Worm (Caenorhabditis elegans) whole organism, young adult: Measurements from ENCODE around the gene sna-3.

Experiments
- B0261.1 ChIP-seq: sonication (generic microtip); optimal IDR thresholded peaks from 2 replicates; lab custom pipeline; 2016; ENCODE audit warnings: mild to moderate bottlenecking, missing genetic modification characterization, moderate library complexity, missing compliant biosample characterization
- D2030.7 ChIP-seq: fragments of 200-800 bp; sonication (Bioruptor generic); IDR thresholded peaks from 2 replicates; pipeline ENCODE4 v1.3.6; 2022; ENCODE audit warnings: missing genetic modification reagents, missing genetic modification characterization, missing compliant biosample characterization
- F33H1.4 ChIP-seq: fragments of 200-800 bp; sonication (Bioruptor generic); IDR thresholded peaks from 2 replicates; pipeline ENCODE4 v1.3.6; 2022; ENCODE audit warnings: missing genetic modification reagents, missing genetic modification characterization, missing compliant biosample characterization
- T07F8.4 ChIP-seq: sonication (generic microtip); optimal IDR thresholded peaks from 2 replicates; lab custom pipeline; 2016; ENCODE audit warnings: mild to moderate bottlenecking, missing genetic modification characterization, moderate library complexity, missing compliant biosample characterization
- Y67H2A.10 ChIP-seq: fragments of 200-800 bp; sonication (Bioruptor generic); conservative IDR thresholded peaks from 2 replicates; pipeline ENCODE4 v1.3.6; 2022; ENCODE audit warnings: missing genetic modification reagents, missing genetic modification characterization, missing compliant biosample characterization
- ZK185.1 ChIP-seq: sonication (generic microtip); optimal IDR thresholded peaks from 2 replicates; lab custom pipeline; 2016; ENCODE audit warnings: mild to moderate bottlenecking, missing genetic modification characterization, missing compliant biosample characterization; ENCODE audit not compliant: poor library complexity, severe bottlenecking
- aptf-3 ChIP-seq: fragments of 200-800 bp; sonication (Bioruptor generic); IDR thresholded peaks from 2 replicates; pipeline ENCODE4 v1.3.6; 2022; ENCODE audit warnings: missing genetic modification characterization, missing compliant biosample characterization
- ceh-58 ChIP-seq: fragments of 200-800 bp; sonication (Bioruptor generic); IDR thresholded peaks from 2 replicates; pipeline ENCODE4 v1.3.6; 2022; ENCODE audit warnings: missing genetic modification characterization, missing compliant biosample characterization
- dox-1 ChIP-seq: fragments of 200-800 bp; sonication (Bioruptor generic); IDR thresholded peaks from 2 replicates; pipeline ENCODE4 v1.3.6; 2022; ENCODE audit warnings: missing genetic modification reagents, missing genetic modification characterization, missing compliant biosample characterization
- dpl-1 ChIP-seq: fragments of 150-350 bp; optimal IDR thresholded peaks from 2 replicates; lab custom pipeline; 2014; ENCODE audit warnings: missing biosample characterization, missing genetic modification reagents, missing genetic modification characterization
- efl-1 ChIP-seq: fragments of 150-350 bp; optimal IDR thresholded peaks from 2 replicates; lab custom pipeline; 2014; ENCODE audit warnings: missing biosample characterization, missing genetic modification reagents, missing genetic modification characterization
- fkh-3 ChIP-seq: sonication (generic microtip); optimal IDR thresholded peaks from 2 replicates; lab custom pipeline; 2016; ENCODE audit warnings: mild to moderate bottlenecking, missing genetic modification characterization, missing compliant biosample characterization
- gei-17 ChIP-seq: fragments of 200-800 bp; sonication (Bioruptor generic); optimal IDR thresholded peaks from 2 replicates; lab custom pipeline; 2018; ENCODE audit warnings: mild to moderate bottlenecking, missing genetic modification characterization, missing compliant biosample characterization
- him-1 ChIP-seq: sonication (generic microtip); optimal IDR thresholded peaks from 2 replicates; lab custom pipeline; 2016; ENCODE audit warnings: missing genotype, missing genetic modification reagents, missing genetic modification characterization, missing compliant biosample characterization
- hmg-1.2 ChIP-seq: fragments of 200-800 bp; sonication (Bioruptor generic); IDR thresholded peaks from 2 replicates; pipeline ENCODE4 v1.3.6; 2022; ENCODE audit warnings: missing genetic modification reagents, missing genetic modification characterization, missing compliant biosample characterization
- hsf-1 ChIP-seq: fragments of 200-800 bp; sonication (Bioruptor generic); IDR thresholded peaks from 2 replicates; pipeline ENCODE4 v1.3.6; 2022; ENCODE audit warnings: missing genetic modification reagents, missing genetic modification characterization, missing compliant biosample characterization
- let-526 ChIP-seq: fragments of 200-800 bp; sonication (Bioruptor generic); IDR thresholded peaks from 2 replicates; pipeline ENCODE4 v1.3.6; 2022; ENCODE audit warnings: missing genetic modification reagents, missing genetic modification characterization, missing compliant biosample characterization
- lin-35 ChIP-seq, 3 experiments: fragments of 150-350 bp in 2 of 3; sonication (generic microtip) in 1 of 3; optimal IDR thresholded peaks; 2 replicates each; lab custom pipeline; 2014 to 2018; ENCODE audit warnings: missing biosample characterization in 3 of 3, missing genetic modification characterization in 3 of 3, missing genetic modification reagents in 3 of 3
- lsy-27 ChIP-seq: sonication (generic microtip); optimal IDR thresholded peaks from 2 replicates; lab custom pipeline; 2017; ENCODE audit warnings: missing genetic modification characterization, mild to moderate bottlenecking, missing compliant biosample characterization, antibody characterized with exemption, missing genotype, borderline replicate concordance; ENCODE audit not compliant: insufficient read depth
- madf-10 ChIP-seq: sonication (generic microtip); optimal IDR thresholded peaks from 2 replicates; lab custom pipeline; 2016; ENCODE audit warnings: mild to moderate bottlenecking, missing genetic modification characterization, missing compliant biosample characterization
- madf-3 ChIP-seq: fragments of 200-800 bp; sonication (Bioruptor generic); IDR thresholded peaks from 2 replicates; pipeline ENCODE4 v1.3.6; 2022; ENCODE audit warnings: missing genetic modification reagents, missing genetic modification characterization, missing compliant biosample characterization
- madf-6 ChIP-seq: fragments of 200-800 bp; sonication (Bioruptor generic); IDR thresholded peaks from 2 replicates; pipeline ENCODE4 v1.3.6; 2022; ENCODE audit warnings: missing genetic modification reagents, missing genetic modification characterization, missing compliant biosample characterization
- madf-8 ChIP-seq: fragments of 200-800 bp; sonication (Bioruptor generic); conservative IDR thresholded peaks from 2 replicates; pipeline ENCODE4 v1.3.6; 2022; ENCODE audit warnings: missing genetic modification reagents, missing genetic modification characterization, missing compliant biosample characterization
- mcd-1 ChIP-seq: fragments of 200-800 bp; sonication (Bioruptor generic); IDR thresholded peaks from 2 replicates; pipeline ENCODE4 v1.3.6; 2022; ENCODE audit warnings: missing genetic modification reagents, missing genetic modification characterization, missing compliant biosample characterization
- mes-4 ChIP-seq: sonication (generic microtip); optimal IDR thresholded peaks from 2 replicates; lab custom pipeline; 2016; ENCODE audit warnings: missing genotype, missing genetic modification characterization, missing compliant biosample characterization
- mxl-1 ChIP-seq: sonication (generic microtip); optimal IDR thresholded peaks from 2 replicates; lab custom pipeline; 2016; ENCODE audit warnings: missing genetic modification characterization, missing compliant biosample characterization
- nfyb-1 ChIP-seq: fragments of 200-800 bp; sonication (Bioruptor generic); IDR thresholded peaks from 2 replicates; pipeline ENCODE4 v1.3.6; 2022; ENCODE audit warnings: missing genetic modification reagents, missing genetic modification characterization, missing compliant biosample characterization
- nhr-80 ChIP-seq: sonication (generic microtip); optimal IDR thresholded peaks from 2 replicates; lab custom pipeline; 2016; ENCODE audit warnings: missing genetic modification characterization, missing compliant biosample characterization
- tbp1 ChIP-seq: fragments of 200-800 bp; sonication (Bioruptor generic); optimal IDR thresholded peaks from 2 replicates; lab custom pipeline; 2018; ENCODE audit warnings: mild to moderate bottlenecking, missing genetic modification characterization, missing compliant biosample characterization
- zim-3 ChIP-seq: sonication (generic microtip); optimal IDR thresholded peaks from 2 replicates; lab custom pipeline; 2017; ENCODE audit warnings: mild to moderate bottlenecking, missing genetic modification characterization, moderate library complexity, missing compliant biosample characterization
- ztf-18 ChIP-seq: sonication (generic microtip); optimal IDR thresholded peaks from 2 replicates; lab custom pipeline; 2016; ENCODE audit warnings: missing genotype, mild to moderate bottlenecking, missing genetic modification characterization, missing compliant biosample characterization

The sna-3 gene

ce11 chrIII:6236649-6237048 is 30.6 kb upstream of the sna-3 start, which contains the start of gene T12A2.21:
Gene T12A2.21, minus strand, starts transcription at chrIII:6236749.
- TF ChIP-seq T07F8.4 (tag; lab: Kevin White, UChicago) (no peak), tbp1 (GFP tag; lab: Kevin White, UChicago) (no peak), nfyb-1 (no peak), gei-17 (GFP tag; lab: Kevin White, UChicago) (no peak)
- TF ChIP-seq, all 124 proteins: peak for 0

ce11 chrIII:6231880-6232279 is 25.9 kb upstream of the sna-3 start:
- TF ChIP-seq dox-1 (GFP tag; lab: Robert Waterston, UW), result no peak
- TF ChIP-seq hmg-1.2 (GFP tag; lab: Robert Waterston, UW), result peak; percentile 68; the same call in 1 of the 2 replicates
- peak; percentile 68 for TF ChIP-seq nhr-80 (tag; lab: Kevin White, UChicago)

ce11 chrIII:6230870-6231269 is 24.9 kb upstream of the sna-3 start, which contains the start of gene esyt-2:
Gene esyt-2, minus strand, starts transcription at chrIII:6230970.
- no peak for TF ChIP-seq ceh-58
- no peak for TF ChIP-seq mes-4 (tag; lab: Kevin White, UChicago)
- TF ChIP-seq mxl-1, result no peak
- no peak for TF ChIP-seq him-1 (tag; lab: Kevin White, UChicago)
- TF ChIP-seq D2030.7 (GFP tag; lab: Robert Waterston, UW), result no peak
- no peak for TF ChIP-seq madf-3 (GFP tag; lab: Robert Waterston, UW)
- no peak for TF ChIP-seq fkh-3
- no peak for TF ChIP-seq madf-10 (tag; lab: Kevin White, UChicago)
- no peak for TF ChIP-seq Y67H2A.10 (GFP tag; lab: Robert Waterston, UW)
- TF ChIP-seq mcd-1 (GFP tag; lab: Robert Waterston, UW), result no peak
- no peak for TF ChIP-seq aptf-3
- no peak for TF ChIP-seq lsy-27 (tag; lab: Kevin White, UChicago)
- TF ChIP-seq B0261.1 (tag; lab: Kevin White, UChicago), result no peak
- TF ChIP-seq let-526 (GFP tag; lab: Robert Waterston, UW), result no peak
- no peak for TF ChIP-seq lin-35 (GFP tag; optimal IDR thresholded peaks at IDR 0.05; lab: Kevin White, UChicago)
- TF ChIP-seq nfyb-1, result no peak
- TF ChIP-seq ztf-18 (tag; lab: Kevin White, UChicago), result no peak
- TF ChIP-seq zim-3 (tag; lab: Kevin White, UChicago), result no peak

ce11 chrIII:6221403-6221802 is 15.4 kb upstream of the sna-3 start:
- peak; percentile 82 for TF ChIP-seq hmg-1.2 (GFP tag; lab: Robert Waterston, UW)
- no peak for TF ChIP-seq ZK185.1

- peak; percentile 18; the same call in 1 of the 2 replicates for TF ChIP-seq F33H1.4 (GFP tag; lab: Robert Waterston, UW)
- peak; percentile 31; the same call in 1 of the 2 replicates for TF ChIP-seq madf-8 (GFP tag; lab: Robert Waterston, UW)
- peak; percentile 66 for TF ChIP-seq efl-1
- no peak for TF ChIP-seq hsf-1
- TF ChIP-seq gei-17 (GFP tag; lab: Kevin White, UChicago), result no peak
- peak; percentile 84 for TF ChIP-seq madf-6
- TF ChIP-seq dpl-1, result peak; percentile 19
Measured at ce11 chrIII:6216833-6217466, 10.9 kb upstream of the sna-3 start, which contains the start of gene hot-4. Gene hot-4, plus strand, starts transcription at chrIII:6217416.
